Worm (Caenorhabditis elegans): ENCODE results near the gene ZK688.9.

ZK688.9 gene

ce11 chrIII:7924821-7925220, 42.0 kb upstream of the ZK688.9 start, which contains the start of gene tag-250:
Gene tag-250 (minus strand): TSS chrIII:7924921.
- TF ChIP-seq blmp-1 (tag; optimal IDR thresholded peaks at IDR 0.05; ENCODE audit: insufficient read depth) (no peak), gmeb-1 (tag; optimal IDR thresholded peaks at IDR 0.05) (no peak), R02D3.7 (tag; optimal IDR thresholded peaks at IDR 0.05) (no peak), elt-1 (tag; optimal IDR thresholded peaks at IDR 0.05) (no peak), lsy-2 (tag; optimal IDR thresholded peaks at IDR 0.05) (no peak)

- no peak for TF ChIP-seq fos-1 (tag; optimal IDR thresholded peaks at IDR 0.05)
- TF ChIP-seq unc-62 (GFP tag; optimal IDR thresholded peaks at IDR 0.05): no peak
- no peak for TF ChIP-seq ZK546.5 (tag; optimal IDR thresholded peaks at IDR 0.05)
- no peak for TF ChIP-seq nhr-6 (tag; optimal IDR thresholded peaks at IDR 0.05)
- TF ChIP-seq zag-1 (tag; optimal IDR thresholded peaks at IDR 0.05): no peak
- no peak for TF ChIP-seq elt-3 (tag; optimal IDR thresholded peaks at IDR 0.05)
- no peak for TF ChIP-seq ceh-16 (tag; optimal IDR thresholded peaks at IDR 0.05)
- TF ChIP-seq Y55F3AM.14 (GFP tag; optimal IDR thresholded peaks at IDR 0.05): no peak
Observed at ce11 chrIII:7922207-7922606, 39.4 kb upstream of the ZK688.9 start, which contains the start of gene C29E4.17. Gene C29E4.17 (plus strand): TSS chrIII:7922507.

ce11 chrIII:7919823-7920222, 37.0 kb upstream of the ZK688.9 start, which contains the start of gene C29E4.14:
Gene C29E4.14 (plus strand): TSS chrIII:7920123.
- TF ChIP-seq alr-1 (tag; optimal IDR thresholded peaks at IDR 0.05) (no peak), nhr-12 (tag; optimal IDR thresholded peaks at IDR 0.05) (no peak), C34F6.9 (tag; optimal IDR thresholded peaks at IDR 0.05) (no peak), unc-39 (tag; optimal IDR thresholded peaks at IDR 0.05) (no peak), unc-55 (GFP tag; optimal IDR thresholded peaks at IDR 0.05) (no peak), egl-27 (tag; optimal IDR thresholded peaks at IDR 0.05) (no peak), mbf-1 (tag; optimal IDR thresholded peaks at IDR 0.05) (no peak), blmp-1 (tag; optimal IDR thresholded peaks at IDR 0.05; ENCODE audit: insufficient read depth) (no peak), ZK546.5 (tag; optimal IDR thresholded peaks at IDR 0.05) (no peak), R02D3.7 (tag; optimal IDR thresholded peaks at IDR 0.05) (no peak)

ce11 chrIII:7917667-7918066, 34.9 kb upstream of the ZK688.9 start, which contains the start of gene gly-3:
Gene gly-3 (minus strand): TSS chrIII:7917767.
- TF ChIP-seq lsy-2 (tag; optimal IDR thresholded peaks at IDR 0.05) (no peak), mbf-1 (tag; optimal IDR thresholded peaks at IDR 0.05) (no peak), ztf-1 (GFP tag; conservative IDR thresholded peaks at IDR 0.05) (no peak), nhr-6 (tag; optimal IDR thresholded peaks at IDR 0.05) (no peak), snpc-4 (tag; optimal IDR thresholded peaks at IDR 0.05) (no peak), egl-27 (tag; optimal IDR thresholded peaks at IDR 0.05) (no peak), nhr-77 (tag; optimal IDR thresholded peaks at IDR 0.05) (no peak), dmd-4 (tag; optimal IDR thresholded peaks at IDR 0.05) (no peak), nhr-23 (tag; optimal IDR thresholded peaks at IDR 0.05) (no peak), Y55F3AM.14 (GFP tag; optimal IDR thresholded peaks at IDR 0.05) (no peak), unc-62 (GFP tag; optimal IDR thresholded peaks at IDR 0.05) (no peak), lin-13 (GFP tag; optimal IDR thresholded peaks at IDR 0.05) (no peak), mdl-1 (tag; optimal IDR thresholded peaks at IDR 0.05) (no peak), lin-11 (tag; optimal IDR thresholded peaks at IDR 0.05) (no peak), elt-3 (tag; optimal IDR thresholded peaks at IDR 0.05) (no peak), fos-1 (tag; optimal IDR thresholded peaks at IDR 0.05) (no peak)

- no peak for TF ChIP-seq ceh-16 (tag; optimal IDR thresholded peaks at IDR 0.05)
- no peak for TF ChIP-seq ama-1 (optimal IDR thresholded peaks at IDR 0.05)
- TF ChIP-seq nhr-25 (tag; optimal IDR thresholded peaks at IDR 0.05): no peak
- TF ChIP-seq mdl-1 (tag; optimal IDR thresholded peaks at IDR 0.05): no peak
- TF ChIP-seq nhr-77 (tag; optimal IDR thresholded peaks at IDR 0.05): no peak
- TF ChIP-seq fos-1 (tag; optimal IDR thresholded peaks at IDR 0.05): no peak
- no peak for TF ChIP-seq skn-1 (tag; optimal IDR thresholded peaks at IDR 0.05)
- TF ChIP-seq nhr-12 (tag; optimal IDR thresholded peaks at IDR 0.05): no peak
- no peak for TF ChIP-seq elt-3 (tag; optimal IDR thresholded peaks at IDR 0.05)
- no peak for TF ChIP-seq nhr-23 (tag; optimal IDR thresholded peaks at IDR 0.05)
- no peak for TF ChIP-seq lin-11 (tag; optimal IDR thresholded peaks at IDR 0.05)
- TF ChIP-seq lsy-2 (tag; optimal IDR thresholded peaks at IDR 0.05): no peak
- TF ChIP-seq sma-9 (GFP tag; optimal IDR thresholded peaks at IDR 0.05): no peak
- no peak for TF ChIP-seq sma-9 (tag; optimal IDR thresholded peaks at IDR 0.05)
- no peak for TF ChIP-seq aly-2 (tag; optimal IDR thresholded peaks at IDR 0.05)
- TF ChIP-seq ceh-82 (tag; optimal IDR thresholded peaks at IDR 0.05): no peak
- no peak for TF ChIP-seq alr-1 (tag; optimal IDR thresholded peaks at IDR 0.05)
- no peak for TF ChIP-seq unc-62 (GFP tag; optimal IDR thresholded peaks at IDR 0.05)
Observed at ce11 chrIII:7913488-7913887, 30.7 kb upstream of the ZK688.9 start, which contains the start of gene ZK688.12. Gene ZK688.12 (minus strand): TSS chrIII:7913588.

All from whole organism, L2 larva.